Worm (Caenorhabditis elegans) whole organism, L4 larva: ENCODE data around the gene tsg-101.

ENCODE experiments used
- F10B5.3 ChIP-seq: sonication (generic microtip); optimal IDR thresholded peaks from 2 replicates; lab custom pipeline; 2016; ENCODE audit warnings: mild to moderate bottlenecking, missing genetic modification characterization, missing compliant biosample characterization
- F26F4.8 ChIP-seq: fragments of 200-800 bp; sonication (Bioruptor generic); conservative IDR thresholded peaks from 2 replicates; pipeline ENCODE4 v1.3.6; 2022; ENCODE audit warnings: missing genetic modification characterization, missing compliant biosample characterization
- F37D6.2 ChIP-seq: sonication (generic microtip); optimal IDR thresholded peaks from 2 replicates; lab custom pipeline; 2016; ENCODE audit warnings: mild to moderate bottlenecking, missing genetic modification characterization, missing compliant biosample characterization
- F49E8.2 ChIP-seq: sonication (generic microtip); optimal IDR thresholded peaks from 2 replicates; lab custom pipeline; 2016; ENCODE audit warnings: missing compliant biosample characterization, mild to moderate bottlenecking, missing genetic modification characterization, borderline replicate concordance
- T26A8.4 ChIP-seq: fragments of 200-800 bp; sonication (Bioruptor generic); IDR thresholded peaks from 2 replicates; pipeline ENCODE4 v1.3.6; 2022; ENCODE audit warnings: missing genetic modification characterization, missing compliant biosample characterization
- Y105C5A.15 ChIP-seq: fragments of 200-800 bp; sonication (Bioruptor generic); IDR thresholded peaks from 2 replicates; pipeline ENCODE4 v1.3.6; 2022; ENCODE audit warnings: missing genetic modification characterization, missing compliant biosample characterization
- Y48G9A.11 ChIP-seq: fragments of 200-800 bp; sonication (Bioruptor generic); IDR thresholded peaks from 2 replicates; pipeline ENCODE4 v1.3.6; 2022; ENCODE audit warnings: missing genetic modification reagents, missing genetic modification characterization, missing compliant biosample characterization
- aly-2 ChIP-seq: sonication (generic microtip); optimal IDR thresholded peaks from 2 replicates; lab custom pipeline; 2018; ENCODE audit warnings: missing biosample characterization, missing genetic modification characterization
- attf-4 ChIP-seq: sonication (generic microtip); optimal IDR thresholded peaks from 3 replicates; lab custom pipeline; 2017; ENCODE audit warnings: missing biosample characterization, missing genetic modification characterization
- ceh-44 ChIP-seq: fragments of 200-800 bp; sonication (Bioruptor generic); IDR thresholded peaks from 2 replicates; pipeline ENCODE4 v1.3.6; 2022; ENCODE audit warnings: missing genetic modification reagents, missing genetic modification characterization, missing compliant biosample characterization
- ceh-62 ChIP-seq: sonication (generic microtip); optimal IDR thresholded peaks from 2 replicates; lab custom pipeline; 2017; ENCODE audit warnings: missing biosample characterization, missing genetic modification characterization
- daf-12 ChIP-seq: fragments of 150-350 bp; optimal IDR thresholded peaks from 2 replicates; lab custom pipeline; 2014; ENCODE audit warnings: missing biosample characterization, missing genetic modification reagents, missing genetic modification characterization
- daf-16 ChIP-seq, 3 experiments: sonication (generic microtip); optimal IDR thresholded peaks; 2 replicates each; lab custom pipeline; 2016 to 2017; ENCODE audit warnings: missing genetic modification characterization in 3 of 3, missing genetic modification reagents in 3 of 3, mild to moderate bottlenecking in 2 of 3, missing compliant biosample characterization in 2 of 3, missing biosample characterization in 1 of 3, moderate library complexity in 1 of 3
- dmd-6 ChIP-seq: fragments of 200-800 bp; sonication (Bioruptor generic); IDR thresholded peaks from 2 replicates; pipeline ENCODE4 v1.3.6; 2022; ENCODE audit warnings: missing genetic modification reagents, missing genetic modification characterization, missing compliant biosample characterization
- dve-1 ChIP-seq: sonication (generic microtip); optimal IDR thresholded peaks from 2 replicates; lab custom pipeline; 2017; ENCODE audit warnings: antibody characterized with exemption, mild to moderate bottlenecking, missing genetic modification characterization, missing compliant biosample characterization; ENCODE audit not compliant: insufficient read depth
- hif-1 ChIP-seq, 2 experiments: sonication (generic microtip); optimal IDR thresholded peaks; 2 replicates each; lab custom pipeline; 2016 to 2017; ENCODE audit warnings: missing compliant biosample characterization in 2 of 2, missing genetic modification characterization in 2 of 2, missing genetic modification reagents in 2 of 2, missing genotype in 2 of 2, mild to moderate bottlenecking in 1 of 2
- hlh-11 ChIP-seq: fragments of 200-800 bp; sonication (Bioruptor generic); optimal IDR thresholded peaks from 2 replicates; lab custom pipeline; 2018; ENCODE audit warnings: mild to moderate bottlenecking, missing genetic modification characterization, missing compliant biosample characterization
- hmg-1.1 ChIP-seq: fragments of 200-800 bp; sonication (Bioruptor generic); IDR thresholded peaks from 2 replicates; pipeline ENCODE4 v1.3.6; 2022; ENCODE audit warnings: missing genetic modification reagents, missing genetic modification characterization, missing compliant biosample characterization
- lim-7 ChIP-seq: fragments of 200-800 bp; sonication (Bioruptor generic); IDR thresholded peaks from 2 replicates; pipeline ENCODE4 v1.3.6; 2022; ENCODE audit warnings: missing genetic modification characterization, missing compliant biosample characterization
- lin-15B ChIP-seq: fragments of 150-350 bp; sonication (generic microtip); optimal IDR thresholded peaks from 3 replicates; lab custom pipeline; 2014; ENCODE audit warnings: missing biosample characterization, missing genetic modification characterization
- lin-29 ChIP-seq: fragments of 200-800 bp; sonication (Bioruptor generic); IDR thresholded peaks from 2 replicates; pipeline ENCODE4 v1.3.6; 2022; ENCODE audit warnings: missing genetic modification reagents, missing genetic modification characterization, missing compliant biosample characterization
- lin-38 ChIP-seq: fragments of 200-800 bp; sonication (Bioruptor generic); IDR thresholded peaks from 2 replicates; pipeline ENCODE4 v1.3.6; 2022; ENCODE audit warnings: missing genetic modification reagents, missing genetic modification characterization, missing compliant biosample characterization
- madf-5 ChIP-seq, 2 experiments: fragments of 200-800 bp; sonication (Bioruptor generic); IDR thresholded peaks; 2 replicates each; pipeline ENCODE4 v1.3.6; 2022; ENCODE audit warnings: missing compliant biosample characterization in 2 of 2, missing genetic modification characterization in 2 of 2
- mxl-3 ChIP-seq: fragments of 200-800 bp; sonication (Bioruptor generic); optimal IDR thresholded peaks from 2 replicates; lab custom pipeline; 2018; ENCODE audit warnings: mild to moderate bottlenecking, missing genetic modification characterization, missing compliant biosample characterization
- nhr-28 ChIP-seq: fragments of 150-350 bp; optimal IDR thresholded peaks from 2 replicates; lab custom pipeline; 2014; ENCODE audit warnings: missing biosample characterization, missing genetic modification characterization
- nhr-41 ChIP-seq: fragments of 200-800 bp; sonication (Bioruptor generic); IDR thresholded peaks from 2 replicates; pipeline ENCODE4 v1.3.6; 2022; ENCODE audit warnings: missing genetic modification reagents, missing genetic modification characterization, missing compliant biosample characterization
- pha-4 ChIP-seq, 2 experiments: fragments of 150-350 bp in 1 of 2; fragments of 200-800 bp in 1 of 2; sonication (Bioruptor generic) in 1 of 2; IDR thresholded peaks in 1 of 2; optimal IDR thresholded peaks in 1 of 2; 2 replicates each; pipeline versions ENCODE4 v1.3.6 to Lab custom; 2014 to 2022; ENCODE audit warnings: missing genetic modification characterization in 2 of 2, missing genetic modification reagents in 2 of 2, missing biosample characterization in 1 of 2, missing compliant biosample characterization in 1 of 2
- php-3 ChIP-seq: fragments of 200-800 bp; sonication (Bioruptor generic); IDR thresholded peaks from 2 replicates; pipeline ENCODE4 v1.3.6; 2022; ENCODE audit warnings: missing genetic modification reagents, missing genetic modification characterization, missing compliant biosample characterization
- rbr-2 ChIP-seq: sonication (generic microtip); optimal IDR thresholded peaks from 2 replicates; lab custom pipeline; 2016; ENCODE audit warnings: missing genotype, missing genetic modification characterization, missing compliant biosample characterization
- saeg-2 ChIP-seq: fragments of 200-800 bp; sonication (Bioruptor generic); IDR thresholded peaks from 2 replicates; pipeline ENCODE4 v1.3.6; 2022; ENCODE audit warnings: missing genetic modification reagents, missing genetic modification characterization, missing compliant biosample characterization
- set-16 ChIP-seq: fragments of 200-800 bp; sonication (Bioruptor generic); IDR thresholded peaks from 2 replicates; pipeline ENCODE4 v1.3.6; 2022; ENCODE audit warnings: missing genetic modification reagents, missing genetic modification characterization, missing compliant biosample characterization
- tag-97 ChIP-seq: fragments of 200-800 bp; sonication (Bioruptor generic); IDR thresholded peaks from 2 replicates; pipeline ENCODE4 v1.3.6; 2022; ENCODE audit warnings: missing genetic modification characterization, missing compliant biosample characterization
- unc-39 ChIP-seq: sonication (generic microtip); optimal IDR thresholded peaks from 2 replicates; lab custom pipeline; 2017; ENCODE audit warnings: missing biosample characterization, missing genetic modification characterization
- unc-62 ChIP-seq, 3 experiments: fragments of 150-350 bp in 1 of 3; sonication (generic microtip); optimal IDR thresholded peaks in 2 of 3; peaks in 1 of 3; 1 replicate in 1 of 3; 2 replicates in 2 of 3; lab custom pipeline; 2014 to 2017; ENCODE audit warnings: missing biosample characterization in 3 of 3, missing genetic modification characterization in 3 of 3, missing genetic modification reagents in 3 of 3, missing genotype in 1 of 3
- vab-7 ChIP-seq: fragments of 200-800 bp; sonication (Bioruptor generic); IDR thresholded peaks from 2 replicates; pipeline ENCODE4 v1.3.6; 2022; ENCODE audit warnings: missing genetic modification reagents, missing genetic modification characterization, missing compliant biosample characterization
- zag-1 ChIP-seq: fragments of 150-350 bp; optimal IDR thresholded peaks from 2 replicates; lab custom pipeline; 2014; ENCODE audit warnings: missing biosample characterization, missing genetic modification characterization
- zfp-3 ChIP-seq: fragments of 200-800 bp; sonication (Bioruptor generic); conservative IDR thresholded peaks from 2 replicates; pipeline ENCODE4 v1.3.6; 2022; ENCODE audit warnings: missing genetic modification reagents, missing genetic modification characterization, missing compliant biosample characterization
- zip-11 ChIP-seq: fragments of 200-800 bp; sonication (Bioruptor generic); IDR thresholded peaks from 2 replicates; pipeline ENCODE4 v1.3.6; 2022; ENCODE audit warnings: missing genetic modification characterization, missing compliant biosample characterization

tsg-101 gene

ce11 chrIV:3482195-3482959 is 32.0 kb downstream of the tsg-101 start, which contains the start of gene srz-82:
Gene srz-82 (plus strand): TSS chrIV:3482895.
- TF ChIP-seq unc-62 (GFP tag; optimal IDR thresholded peaks at IDR 0.05 in 1 of 2; lab: Kevin White, UChicago) (peak in 1 of 2 experiments; percentile 96), unc-62 (tag; optimal IDR thresholded peaks at IDR 0.05; lab: Kevin White, UChicago) (no peak), saeg-2 (GFP tag; lab: Robert Waterston, UW) (no peak)
- TF ChIP-seq, all 104 proteins: peak for 1

DNA sequence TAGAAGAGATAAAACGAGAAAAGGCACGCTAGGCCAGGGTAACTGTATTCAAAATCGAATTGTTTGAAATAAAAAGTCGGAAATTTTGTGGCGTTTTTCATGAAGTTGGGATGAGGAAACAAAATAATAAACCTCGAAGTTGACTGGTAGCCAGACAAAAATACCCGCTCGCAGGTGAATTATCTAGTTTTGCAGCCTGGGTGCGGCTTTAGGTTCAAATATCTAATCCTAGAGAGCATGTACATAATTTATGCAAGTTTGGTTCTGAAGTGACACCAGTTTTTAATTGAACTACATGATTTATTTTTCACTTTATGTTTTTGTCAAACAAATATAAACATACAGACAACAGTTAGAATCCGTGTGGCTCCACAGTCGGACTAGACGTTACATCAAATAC is 32.6 kb downstream of the tsg-101 start, which contains the start of gene srz-37:
TSS of gene srz-37 (minus strand) at position 101 of the 400 bp plus-strand sequence.
- TF ChIP-seq nhr-41 (no peak), pha-4 (GFP tag; IDR thresholded peaks at IDR 0.05; lab: Robert Waterston, UW) (no peak), pha-4 (tag; optimal IDR thresholded peaks at IDR 0.05; lab: Kevin White, UChicago) (no peak), unc-39 (no peak), tag-97 (no peak), F26F4.8 (GFP tag; lab: Robert Waterston, UW) (no peak), madf-5 (GFP tag; IDR thresholded peaks at IDR 0.05; lab: Robert Waterston, UW) (no peak), hlh-11 (no peak), lin-38 (no peak), nhr-28 (tag; lab: Kevin White, UChicago) (no peak), vab-7 (GFP tag; lab: Robert Waterston, UW) (no peak), daf-16 (GFP tag; optimal IDR thresholded peaks at IDR 0.05; lab: Kevin White, UChicago) (no peak), daf-16 (tag; optimal IDR thresholded peaks at IDR 0.05; lab: Kevin White, UChicago) (no peak)

- TF ChIP-seq daf-12 (no peak), mxl-3 (GFP tag; lab: Kevin White, UChicago) (no peak), lin-29 (GFP tag; lab: Robert Waterston, UW) (no peak), zfp-3 (GFP tag; lab: Robert Waterston, UW) (no peak)
Observed at ce11 chrIV:3478911-3479385, 35.4 kb downstream of the tsg-101 start, which contains the start of the genes srz-70 and C09G12.5. Gene srz-70 (minus strand): TSS chrIV:3479011. Gene C09G12.5 (plus strand): TSS chrIV:3479335.

- TF ChIP-seq lin-38, result no peak
- no peak for TF ChIP-seq Y105C5A.15 (GFP tag; lab: Robert Waterston, UW)
- TF ChIP-seq rbr-2 (tag; lab: Kevin White, UChicago), result no peak
- TF ChIP-seq set-16 (GFP tag; lab: Robert Waterston, UW), result no peak
- TF ChIP-seq vab-7 (GFP tag; lab: Robert Waterston, UW), result no peak
- TF ChIP-seq T26A8.4, result no peak
- TF ChIP-seq php-3 (GFP tag; lab: Robert Waterston, UW), result no peak
- TF ChIP-seq unc-39, result no peak
- no peak for TF ChIP-seq hif-1 (tag; optimal IDR thresholded peaks at IDR 0.05; lab: Kevin White, UChicago)
- no peak for TF ChIP-seq ceh-44 (GFP tag; lab: Robert Waterston, UW)
- TF ChIP-seq lim-7 (GFP tag; lab: Robert Waterston, UW), result no peak
- no peak for TF ChIP-seq dve-1 (tag; lab: Kevin White, UChicago)
- TF ChIP-seq Y48G9A.11 (GFP tag; lab: Robert Waterston, UW), result no peak
- TF ChIP-seq F49E8.2 (tag; lab: Kevin White, UChicago), result no peak
- TF ChIP-seq hmg-1.1 (GFP tag; lab: Robert Waterston, UW), result no peak
Observed at ce11 chrIV:3477124-3477523, 37.2 kb downstream of the tsg-101 start, which contains the start of gene srz-69. Gene srz-69 (minus strand): TSS chrIV:3477224.

DNA sequence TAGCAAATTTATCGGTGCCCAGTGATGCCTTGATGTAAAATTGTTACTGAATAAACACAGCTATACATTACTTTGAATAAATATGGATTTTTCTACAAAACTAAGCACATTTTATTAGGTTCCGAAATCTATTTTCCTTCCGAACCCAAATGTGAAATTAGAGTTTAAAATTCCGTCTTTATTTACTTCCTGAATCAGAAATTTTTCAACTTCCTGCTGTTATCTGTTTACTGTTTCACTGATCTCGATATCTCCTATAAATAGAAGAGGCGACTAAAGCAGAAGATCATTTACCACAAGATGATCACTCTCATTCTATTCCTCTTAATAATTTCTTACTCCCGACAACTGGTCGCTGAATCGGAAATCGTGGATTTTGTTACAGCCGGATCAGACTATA is 44.6 kb downstream of the tsg-101 start, which contains the start of gene F58E2.2:
TSS of gene F58E2.2 (plus strand) at position 301 of the 400 bp plus-strand sequence.
- TF ChIP-seq zip-11 (GFP tag; lab: Robert Waterston, UW) (no peak), ceh-62 (no peak), attf-4 (tag; lab: Kevin White, UChicago) (no peak), zag-1 (tag; lab: Kevin White, UChicago) (no peak), lin-15B (tag; lab: Kevin White, UChicago) (no peak), F10B5.3 (no peak), dmd-6 (GFP tag; lab: Robert Waterston, UW) (no peak), F37D6.2 (tag; lab: Kevin White, UChicago) (no peak), ceh-44 (GFP tag; lab: Robert Waterston, UW) (no peak), aly-2 (no peak)
